Worm (Caenorhabditis elegans) whole organism, mixed stage, embryonic: ENCODE measurements around the gene spp-16.

Experiments used
- M03D4.4 ChIP-seq: sonication (generic microtip); optimal IDR thresholded peaks from 2 replicates; lab custom pipeline; 2017; ENCODE audit warnings: mild to moderate bottlenecking, missing genetic modification characterization, missing compliant biosample characterization
- bed-3 ChIP-seq: fragments of 200-800 bp; sonication (Bioruptor generic); optimal IDR thresholded peaks from 3 replicates; lab custom pipeline; 2018; ENCODE audit warnings: mild to moderate bottlenecking, missing genetic modification characterization, moderate library complexity, missing compliant biosample characterization
- blmp-1 ChIP-seq: fragments of 150-350 bp; optimal IDR thresholded peaks from 2 replicates; lab custom pipeline; 2014; ENCODE audit warnings: missing biosample characterization, missing genetic modification characterization
- ceh-39 ChIP-seq: fragments of 150-350 bp; optimal IDR thresholded peaks from 2 replicates; lab custom pipeline; 2014; ENCODE audit warnings: missing biosample characterization, missing genetic modification characterization
- ceh-43 ChIP-seq: fragments of 200-800 bp; sonication (Bioruptor generic); optimal IDR thresholded peaks from 2 replicates; lab custom pipeline; 2018; ENCODE audit warnings: mild to moderate bottlenecking, missing genetic modification characterization, moderate library complexity, missing compliant biosample characterization
- ceh-83 ChIP-seq: fragments of 200-800 bp; sonication (Bioruptor generic); optimal IDR thresholded peaks from 2 replicates; lab custom pipeline; 2018; ENCODE audit warnings: mild to moderate bottlenecking, missing genetic modification characterization, missing compliant biosample characterization
- ces-1 ChIP-seq: fragments of 150-350 bp; optimal IDR thresholded peaks from 2 replicates; lab custom pipeline; 2014; ENCODE audit warnings: missing biosample characterization, missing genetic modification reagents, missing genetic modification characterization
- cnd-1 ChIP-seq: fragments of 200-800 bp; sonication (Bioruptor generic); optimal IDR thresholded peaks from 2 replicates; lab custom pipeline; 2018; ENCODE audit warnings: mild to moderate bottlenecking, missing genetic modification characterization, missing compliant biosample characterization
- drap-1 ChIP-seq: fragments of 200-800 bp; sonication (Bioruptor generic); optimal IDR thresholded peaks from 3 replicates; lab custom pipeline; 2018; ENCODE audit warnings: mild to moderate bottlenecking, missing genetic modification characterization, missing compliant biosample characterization
- elt-1 ChIP-seq: sonication (generic microtip); optimal IDR thresholded peaks from 2 replicates; lab custom pipeline; 2017; ENCODE audit warnings: missing genetic modification characterization, mild to moderate bottlenecking, missing compliant biosample characterization, antibody characterized with exemption, moderate library complexity, borderline replicate concordance; ENCODE audit not compliant: insufficient read depth
- flh-1 ChIP-seq: fragments of 200-800 bp; sonication (Bioruptor generic); optimal IDR thresholded peaks from 2 replicates; lab custom pipeline; 2018; ENCODE audit warnings: mild to moderate bottlenecking, missing genetic modification characterization, moderate library complexity, missing compliant biosample characterization
- ham-2 ChIP-seq: fragments of 200-800 bp; sonication (Bioruptor generic); optimal IDR thresholded peaks from 2 replicates; lab custom pipeline; 2018; ENCODE audit warnings: mild to moderate bottlenecking, missing genetic modification characterization, missing compliant biosample characterization
- hlh-1 ChIP-seq: fragments of 150-350 bp; optimal IDR thresholded peaks from 2 replicates; lab custom pipeline; 2014; ENCODE audit warnings: missing biosample characterization, missing genetic modification reagents, missing genetic modification characterization
- lin-13 ChIP-seq: fragments of 150-350 bp; optimal IDR thresholded peaks from 2 replicates; lab custom pipeline; 2014; ENCODE audit warnings: missing biosample characterization, missing genetic modification characterization
- lin-32 ChIP-seq: fragments of 200-800 bp; sonication (Bioruptor generic); optimal IDR thresholded peaks from 2 replicates; lab custom pipeline; 2018; ENCODE audit warnings: mild to moderate bottlenecking, missing genetic modification characterization, missing compliant biosample characterization
- lsy-2 ChIP-seq: fragments of 150-350 bp; optimal IDR thresholded peaks from 2 replicates; lab custom pipeline; 2014; ENCODE audit warnings: missing biosample characterization, missing genetic modification characterization
- mab-5 ChIP-seq: fragments of 150-350 bp; optimal IDR thresholded peaks from 2 replicates; lab custom pipeline; 2014; ENCODE audit warnings: missing biosample characterization, missing genetic modification characterization
- mep-1 ChIP-seq: fragments of 150-350 bp; optimal IDR thresholded peaks from 2 replicates; lab custom pipeline; 2017; ENCODE audit warnings: missing biosample characterization, missing genetic modification reagents, missing genetic modification characterization, inconsistent platforms
- mls-2 ChIP-seq: sonication (generic microtip); optimal IDR thresholded peaks from 2 replicates; lab custom pipeline; 2016; ENCODE audit warnings: mild to moderate bottlenecking, missing genetic modification characterization, moderate library complexity, missing compliant biosample characterization
- nhr-2 ChIP-seq: fragments of 150-350 bp; optimal IDR thresholded peaks from 2 replicates; lab custom pipeline; 2014; ENCODE audit warnings: missing biosample characterization, missing genetic modification characterization
- nhr-237 ChIP-seq: fragments of 150-350 bp; optimal IDR thresholded peaks from 2 replicates; lab custom pipeline; 2014; ENCODE audit warnings: missing biosample characterization, missing genetic modification characterization
- nhr-28 ChIP-seq: fragments of 150-350 bp; optimal IDR thresholded peaks from 2 replicates; lab custom pipeline; 2014; ENCODE audit warnings: missing biosample characterization, missing genetic modification characterization
- nhr-76 ChIP-seq: sonication (generic microtip); optimal IDR thresholded peaks from 2 replicates; lab custom pipeline; 2017; ENCODE audit warnings: missing biosample characterization, missing genetic modification characterization
- pha-4 ChIP-seq: fragments of 150-350 bp; optimal IDR thresholded peaks from 2 replicates; lab custom pipeline; 2018; ENCODE audit warnings: missing biosample characterization, missing genetic modification reagents, missing genetic modification characterization
- sem-2 ChIP-seq: fragments of 200-800 bp; sonication (Bioruptor generic); optimal IDR thresholded peaks from 2 replicates; lab custom pipeline; 2018; ENCODE audit warnings: mild to moderate bottlenecking, missing genetic modification characterization, missing compliant biosample characterization
- snpc-4 ChIP-seq: fragments of 150-350 bp; optimal IDR thresholded peaks from 2 replicates; lab custom pipeline; 2014; ENCODE audit warnings: missing biosample characterization, missing genetic modification characterization
- sptf-1 ChIP-seq: sonication (generic microtip); optimal IDR thresholded peaks from 2 replicates; lab custom pipeline; 2017; ENCODE audit warnings: mild to moderate bottlenecking, missing genetic modification characterization, moderate library complexity, missing compliant biosample characterization
- tbx-8 ChIP-seq: fragments of 200-800 bp; sonication (Bioruptor generic); optimal IDR thresholded peaks from 2 replicates; lab custom pipeline; 2018; ENCODE audit warnings: mild to moderate bottlenecking, missing genetic modification characterization, moderate library complexity, missing compliant biosample characterization
- unc-120 ChIP-seq: sonication (generic microtip); optimal IDR thresholded peaks from 2 replicates; lab custom pipeline; 2017; ENCODE audit warnings: missing genetic modification characterization, missing compliant biosample characterization; ENCODE audit not compliant: poor library complexity, severe bottlenecking
- unc-39 ChIP-seq: fragments of 150-350 bp; optimal IDR thresholded peaks from 2 replicates; lab custom pipeline; 2014; ENCODE audit warnings: missing biosample characterization, missing genetic modification characterization
- unc-62 ChIP-seq: fragments of 150-350 bp; optimal IDR thresholded peaks from 2 replicates; lab custom pipeline; 2014; ENCODE audit warnings: missing biosample characterization, missing genetic modification reagents, missing genetic modification characterization
- zip-8 ChIP-seq: fragments of 150-350 bp; optimal IDR thresholded peaks from 2 replicates; lab custom pipeline; 2014; ENCODE audit warnings: missing biosample characterization, missing genetic modification characterization

Gene spp-16

DNA sequence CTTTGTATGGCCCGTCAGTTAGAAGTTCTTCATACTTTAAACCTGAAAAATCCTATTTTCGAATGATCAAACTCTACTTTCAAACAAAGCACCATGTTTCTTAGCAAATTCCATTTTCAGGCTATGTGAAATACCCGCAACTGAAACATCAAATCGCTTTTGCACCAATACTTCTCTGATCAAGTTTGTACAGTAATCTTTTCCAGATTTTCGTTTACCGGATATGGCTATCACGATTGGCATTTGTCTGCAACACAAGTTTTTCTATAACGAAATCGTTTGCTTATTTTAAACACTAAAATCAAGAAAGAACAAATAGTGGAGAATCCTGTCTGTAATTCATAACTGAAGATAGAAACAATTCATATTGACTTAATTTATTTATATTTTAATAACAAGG, 4.8 kb downstream of the spp-16 start, which contains the start of gene F32D8.13:
Gene F32D8.13, minus strand, starts transcription at position 249 of the 400 bp plus-strand sequence.
- TF ChIP-seq drap-1 (GFP tag; lab: Kevin White, UChicago) (no peak), flh-1 (no peak), nhr-28 (tag; lab: Kevin White, UChicago) (no peak), ceh-83 (no peak), snpc-4 (tag; lab: Kevin White, UChicago) (no peak), tbx-8 (GFP tag; lab: Kevin White, UChicago) (no peak), unc-39 (tag; lab: Kevin White, UChicago) (no peak), unc-62 (GFP tag; lab: Kevin White, UChicago) (no peak), zip-8 (no peak), cnd-1 (tag; lab: Kevin White, UChicago) (no peak), mls-2 (tag; lab: Kevin White, UChicago) (no peak), lsy-2 (no peak), M03D4.4 (tag; lab: Kevin White, UChicago) (no peak), lin-13 (tag; lab: Kevin White, UChicago) (no peak), lin-32 (GFP tag; lab: Kevin White, UChicago) (no peak), unc-120 (tag; lab: Kevin White, UChicago) (no peak)

DNA sequence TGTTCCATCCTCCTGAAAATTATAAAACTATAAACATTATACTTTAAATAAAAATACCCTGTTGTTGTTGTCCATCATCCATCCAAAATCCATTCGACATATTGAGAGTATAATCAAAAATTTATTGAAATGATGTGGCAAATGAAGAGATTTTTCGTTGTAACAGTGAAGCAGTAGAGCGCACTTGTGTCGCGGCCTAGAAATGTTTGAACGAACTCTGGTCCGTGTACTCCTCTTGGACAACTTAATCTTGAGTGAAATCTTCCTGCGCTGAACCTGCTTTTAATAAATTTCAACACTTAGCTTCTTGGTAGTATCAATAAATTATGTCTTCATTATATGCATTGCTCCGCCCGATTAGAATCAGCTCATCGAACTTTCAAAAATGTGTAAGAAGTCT, 6.5 kb downstream of the spp-16 start, which contains the start of the genes F32D8.14 and F32D8.5:
Gene F32D8.14, minus strand, starts transcription at position 188 of the 400 bp plus-strand sequence.
Gene F32D8.5, plus strand, starts transcription at position 200 of the 400 bp plus-strand sequence.
- TF ChIP-seq mep-1 (peak; percentile 60), ceh-39 (tag; lab: Kevin White, UChicago) (peak; percentile 2), nhr-237 (tag; lab: Kevin White, UChicago) (peak; percentile 69), ceh-43 (GFP tag; lab: Kevin White, UChicago) (no peak), nhr-2 (tag; lab: Kevin White, UChicago) (no peak), pha-4 (peak; percentile 76), lin-13 (tag; lab: Kevin White, UChicago) (peak; percentile 19), cnd-1 (tag; lab: Kevin White, UChicago) (peak; percentile 7), elt-1 (tag; lab: Kevin White, UChicago) (peak; percentile 37), lsy-2 (peak; percentile 53), nhr-76 (tag; lab: Kevin White, UChicago) (no peak), unc-62 (GFP tag; lab: Kevin White, UChicago) (peak; percentile 47), ces-1 (GFP tag; lab: Kevin White, UChicago) (peak; percentile 65), sptf-1 (peak; percentile 47)
- TF ChIP-seq, all 35 proteins: peak for 11

DNA sequence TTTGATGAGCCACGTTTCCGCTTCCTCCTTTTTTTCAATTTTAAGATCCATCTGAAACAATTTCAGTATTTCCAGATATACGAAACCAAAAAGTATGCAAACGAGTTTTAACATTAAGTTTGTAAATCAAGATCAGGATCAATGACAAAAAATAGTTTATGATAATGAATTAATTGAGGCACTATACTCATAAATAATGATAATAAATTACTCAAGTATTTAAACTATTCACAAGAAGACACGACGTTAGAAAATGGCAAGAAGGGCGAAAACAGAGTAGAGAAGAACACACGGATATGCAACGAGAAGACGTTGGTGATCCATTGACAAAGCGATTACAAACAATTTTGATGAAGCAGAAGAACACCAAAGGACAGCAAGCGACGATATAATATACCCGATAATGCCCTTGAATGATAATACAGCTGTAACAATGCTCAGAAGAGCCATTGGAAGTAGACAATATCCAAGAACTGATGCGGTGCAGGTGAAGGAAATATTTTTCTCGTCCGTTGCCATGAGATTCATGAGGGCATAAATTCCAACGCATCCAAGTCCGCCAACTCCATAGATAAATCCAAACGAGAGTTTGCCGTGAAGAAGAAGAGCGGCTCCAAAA, 7.5 kb downstream of the spp-16 start, which contains the start of gene F32D8.4:
Gene F32D8.4, minus strand, starts transcription at position 51 of the 619 bp plus-strand sequence.
- no peak for TF ChIP-seq bed-3 (GFP tag; lab: Kevin White, UChicago)

DNA sequence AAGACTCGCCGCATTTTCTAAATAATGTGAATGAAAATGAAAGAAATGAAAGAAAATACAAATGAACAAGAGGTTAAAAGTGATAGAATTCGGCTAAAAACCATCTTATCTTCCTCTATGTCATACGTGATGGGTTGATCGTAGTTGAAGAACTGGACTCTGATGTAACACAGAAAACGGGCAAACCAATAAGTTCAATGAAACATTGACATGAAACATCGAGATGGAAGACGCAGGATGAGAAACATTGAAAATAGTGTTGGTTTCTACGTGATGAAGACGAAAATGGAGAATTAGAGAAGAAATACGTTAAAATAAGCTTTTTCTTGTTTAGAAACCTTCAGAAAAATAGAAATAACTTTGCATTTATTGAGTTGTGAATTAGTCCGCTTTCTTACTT, 10.1 kb downstream of the spp-16 start, which contains the start of gene F32D8.12:
Gene F32D8.12, minus strand, starts transcription at position 48 of the 400 bp plus-strand sequence.
- TF ChIP-seq nhr-2 (tag; lab: Kevin White, UChicago), result no peak
- TF ChIP-seq ceh-83, result no peak
- TF ChIP-seq mab-5 (tag; lab: Kevin White, UChicago), result no peak
- no peak for TF ChIP-seq ham-2 (GFP tag; lab: Kevin White, UChicago)
- TF ChIP-seq blmp-1, result no peak
- TF ChIP-seq mep-1, result no peak
- no peak for TF ChIP-seq ceh-39 (tag; lab: Kevin White, UChicago)
- no peak for TF ChIP-seq nhr-28 (tag; lab: Kevin White, UChicago)
- TF ChIP-seq pha-4, result no peak
- TF ChIP-seq bed-3 (GFP tag; lab: Kevin White, UChicago), result no peak
- TF ChIP-seq sem-2 (GFP tag; lab: Kevin White, UChicago), result no peak
- TF ChIP-seq lin-32 (GFP tag; lab: Kevin White, UChicago), result no peak
- no peak for TF ChIP-seq mls-2 (tag; lab: Kevin White, UChicago)
- no peak for TF ChIP-seq flh-1
- TF ChIP-seq tbx-8 (GFP tag; lab: Kevin White, UChicago), result no peak
- no peak for TF ChIP-seq nhr-76 (tag; lab: Kevin White, UChicago)
- no peak for TF ChIP-seq ces-1 (GFP tag; lab: Kevin White, UChicago)
- no peak for TF ChIP-seq hlh-1
- TF ChIP-seq, all 35 proteins: peak for 0
